Worm (Caenorhabditis elegans) whole organism, L2 larva: ENCODE data around the gene erp-44.3.

Experiments
- C34F6.9 ChIP-seq: fragments of 150-350 bp; optimal IDR thresholded peaks from 2 replicates; lab custom pipeline; 2014; ENCODE audit warnings: missing biosample characterization, missing genetic modification characterization
- F13H6.1 ChIP-seq: sonication (generic microtip); optimal IDR thresholded peaks from 2 replicates; lab custom pipeline; 2016; ENCODE audit warnings: missing genetic modification characterization, missing compliant biosample characterization
- Y55F3AM.14 ChIP-seq: fragments of 200-800 bp; sonication (Bioruptor generic); optimal IDR thresholded peaks from 2 replicates; lab custom pipeline; 2018; ENCODE audit warnings: mild to moderate bottlenecking, missing genetic modification characterization, missing compliant biosample characterization
- alr-1 ChIP-seq: fragments of 150-350 bp; optimal IDR thresholded peaks from 2 replicates; lab custom pipeline; 2014; ENCODE audit warnings: missing biosample characterization, missing genetic modification characterization
- aly-2 ChIP-seq: fragments of 150-350 bp; optimal IDR thresholded peaks from 2 replicates; lab custom pipeline; 2014; ENCODE audit warnings: missing biosample characterization, missing genetic modification characterization
- ama-1 ChIP-seq: fragments of 150-350 bp; optimal IDR thresholded peaks from 2 replicates; lab custom pipeline; 2018; ENCODE audit warnings: inconsistent platforms
- blmp-1 ChIP-seq: sonication (generic microtip); optimal IDR thresholded peaks from 2 replicates; lab custom pipeline; 2017; ENCODE audit warnings: missing genetic modification characterization, mild to moderate bottlenecking, missing compliant biosample characterization, antibody characterized with exemption, moderate library complexity; ENCODE audit not compliant: insufficient read depth
- ceh-16 ChIP-seq: fragments of 150-350 bp; optimal IDR thresholded peaks from 2 replicates; lab custom pipeline; 2014; ENCODE audit warnings: missing biosample characterization, missing genetic modification characterization
- ceh-82 ChIP-seq: fragments of 150-350 bp; optimal IDR thresholded peaks from 2 replicates; lab custom pipeline; 2014; ENCODE audit warnings: missing biosample characterization, missing genetic modification characterization
- dmd-4 ChIP-seq: sonication (generic microtip); optimal IDR thresholded peaks from 2 replicates; lab custom pipeline; 2017; ENCODE audit warnings: missing biosample characterization, missing genetic modification characterization
- egl-27 ChIP-seq: sonication (generic microtip); optimal IDR thresholded peaks from 3 replicates; lab custom pipeline; 2017; ENCODE audit warnings: missing biosample characterization, missing genetic modification reagents, missing genetic modification characterization
- elt-3 ChIP-seq: sonication (generic microtip); optimal IDR thresholded peaks from 2 replicates; lab custom pipeline; 2017; ENCODE audit warnings: missing biosample characterization, missing genetic modification characterization
- fos-1 ChIP-seq: fragments of 150-350 bp; optimal IDR thresholded peaks from 2 replicates; lab custom pipeline; 2014; ENCODE audit warnings: missing biosample characterization, missing genetic modification characterization
- lin-11 ChIP-seq: fragments of 150-350 bp; sonication (generic microtip); optimal IDR thresholded peaks from 2 replicates; lab custom pipeline; 2014; ENCODE audit warnings: missing biosample characterization, missing genetic modification characterization, inconsistent platforms, mixed read lengths
- nhr-10 ChIP-seq: sonication (generic microtip); optimal IDR thresholded peaks from 2 replicates; lab custom pipeline; 2017; ENCODE audit warnings: missing biosample characterization, missing genetic modification characterization
- nhr-11 ChIP-seq: fragments of 150-350 bp; optimal IDR thresholded peaks from 2 replicates; lab custom pipeline; 2014; ENCODE audit warnings: missing biosample characterization, missing genetic modification characterization
- nhr-12 ChIP-seq: fragments of 150-350 bp; optimal IDR thresholded peaks from 2 replicates; lab custom pipeline; 2014; ENCODE audit warnings: missing biosample characterization, missing genetic modification characterization
- nhr-129 ChIP-seq: fragments of 150-350 bp; optimal IDR thresholded peaks from 2 replicates; lab custom pipeline; 2014; ENCODE audit warnings: missing biosample characterization, missing genetic modification characterization
- nhr-21 ChIP-seq: fragments of 150-350 bp; optimal IDR thresholded peaks from 2 replicates; lab custom pipeline; 2014; ENCODE audit warnings: missing biosample characterization, missing genetic modification characterization
- nhr-23 ChIP-seq: fragments of 150-350 bp; optimal IDR thresholded peaks from 2 replicates; lab custom pipeline; 2014; ENCODE audit warnings: missing biosample characterization, missing genetic modification reagents, missing genetic modification characterization
- nhr-237 ChIP-seq: fragments of 150-350 bp; optimal IDR thresholded peaks from 2 replicates; lab custom pipeline; 2014; ENCODE audit warnings: missing biosample characterization, missing genetic modification characterization
- nhr-25 ChIP-seq: fragments of 150-350 bp; sonication (generic microtip); optimal IDR thresholded peaks from 3 replicates; lab custom pipeline; 2014; ENCODE audit warnings: missing biosample characterization, missing genetic modification characterization
- nhr-6 ChIP-seq: fragments of 150-350 bp; optimal IDR thresholded peaks from 2 replicates; lab custom pipeline; 2014; ENCODE audit warnings: missing biosample characterization, missing genetic modification characterization
- nhr-77 ChIP-seq: fragments of 150-350 bp; optimal IDR thresholded peaks from 2 replicates; lab custom pipeline; 2014; ENCODE audit warnings: missing biosample characterization, missing genetic modification characterization
- peb-1 ChIP-seq: fragments of 150-350 bp; optimal IDR thresholded peaks from 2 replicates; lab custom pipeline; 2014; ENCODE audit warnings: missing biosample characterization, missing genetic modification characterization
- sem-4 ChIP-seq: fragments of 150-350 bp; optimal IDR thresholded peaks from 2 replicates; lab custom pipeline; 2014; ENCODE audit warnings: missing biosample characterization, missing genetic modification reagents, missing genetic modification characterization
- skn-1 ChIP-seq: sonication (generic microtip); optimal IDR thresholded peaks from 2 replicates; lab custom pipeline; 2017; ENCODE audit warnings: missing biosample characterization, missing genetic modification characterization
- sma-3 ChIP-seq: sonication (generic microtip); optimal IDR thresholded peaks from 2 replicates; lab custom pipeline; 2016; ENCODE audit warnings: missing genetic modification reagents, missing genetic modification characterization, missing compliant biosample characterization
- sma-9 ChIP-seq, 2 experiments: fragments of 150-350 bp in 1 of 2; sonication (generic microtip) in 1 of 2; optimal IDR thresholded peaks; 2 replicates each; lab custom pipeline; 2014 to 2016; ENCODE audit warnings: missing genetic modification characterization in 2 of 2, mild to moderate bottlenecking in 1 of 2, missing biosample characterization in 1 of 2, missing compliant biosample characterization in 1 of 2, missing genetic modification reagents in 1 of 2, moderate library complexity in 1 of 2
- snpc-4 ChIP-seq: fragments of 150-350 bp; optimal IDR thresholded peaks from 2 replicates; lab custom pipeline; 2014; ENCODE audit warnings: missing biosample characterization, missing genetic modification characterization
- unc-39 ChIP-seq: fragments of 150-350 bp; optimal IDR thresholded peaks from 2 replicates; lab custom pipeline; 2014; ENCODE audit warnings: missing biosample characterization, missing genetic modification characterization
- unc-55 ChIP-seq: fragments of 150-350 bp; sonication (generic microtip); optimal IDR thresholded peaks from 3 replicates; lab custom pipeline; 2014; ENCODE audit warnings: missing biosample characterization, missing genetic modification reagents, missing genetic modification characterization
- zag-1 ChIP-seq: fragments of 150-350 bp; optimal IDR thresholded peaks from 2 replicates; lab custom pipeline; 2014; ENCODE audit warnings: missing biosample characterization, missing genetic modification characterization

erp-44.3 gene

ce11 chrIV:8164515-8164914 lies 42.1 kb downstream of the erp-44.3 start:
- no peak for TF ChIP-seq nhr-25 (tag; lab: Kevin White, UChicago)
- TF ChIP-seq sem-4 (tag; lab: Kevin White, UChicago), result no peak
- no peak for TF ChIP-seq skn-1
- no peak for TF ChIP-seq Y55F3AM.14 (GFP tag; lab: Kevin White, UChicago)
- no peak for TF ChIP-seq nhr-21

- TF ChIP-seq C34F6.9 (tag; lab: Kevin White, UChicago) (no peak), nhr-11 (tag; lab: Kevin White, UChicago) (no peak), nhr-12 (no peak), snpc-4 (tag; lab: Kevin White, UChicago) (no peak), nhr-25 (tag; lab: Kevin White, UChicago) (no peak), nhr-129 (tag; lab: Kevin White, UChicago) (no peak), nhr-6 (tag; lab: Kevin White, UChicago) (no peak), lin-11 (no peak), peb-1 (no peak), nhr-10 (tag; lab: Kevin White, UChicago) (no peak), unc-39 (no peak), elt-3 (no peak), ceh-82 (tag; lab: Kevin White, UChicago) (no peak), ceh-16 (tag; lab: Kevin White, UChicago) (no peak)
These were observed 43.5 kb downstream of the erp-44.3 start, which contains the start of gene B0218.7 for ce11 chrIV:8165950-8166349. TSS of gene B0218.7 (minus strand) at chrIV:8166050.

- no peak for TF ChIP-seq snpc-4 (tag; lab: Kevin White, UChicago)
- no peak for TF ChIP-seq alr-1 (tag; lab: Kevin White, UChicago)
- no peak for TF ChIP-seq nhr-237 (tag; lab: Kevin White, UChicago)
- no peak for TF ChIP-seq ceh-16 (tag; lab: Kevin White, UChicago)
- no peak for TF ChIP-seq unc-55 (GFP tag; lab: Kevin White, UChicago)
- TF ChIP-seq fos-1, result no peak
- no peak for TF ChIP-seq nhr-77 (tag; lab: Kevin White, UChicago)
- no peak for TF ChIP-seq zag-1 (tag; lab: Kevin White, UChicago)
- no peak for TF ChIP-seq nhr-23 (tag; lab: Kevin White, UChicago)
- no peak for TF ChIP-seq ceh-82 (tag; lab: Kevin White, UChicago)
- TF ChIP-seq aly-2 (tag; lab: Kevin White, UChicago), result no peak
- no peak for TF ChIP-seq egl-27 (tag; lab: Kevin White, UChicago)
- no peak for TF ChIP-seq dmd-4 (tag; lab: Kevin White, UChicago)
- no peak for TF ChIP-seq sma-3 (GFP tag; lab: Kevin White, UChicago)
- TF ChIP-seq blmp-1 (tag; lab: Kevin White, UChicago), result no peak
These were observed 46.2 kb downstream of the erp-44.3 start, which contains the start of gene clec-52 for ce11 chrIV:8168660-8169059. TSS of gene clec-52 (minus strand) at chrIV:8168760.

ce11 chrIV:8169674-8170073 lies 47.2 kb downstream of the erp-44.3 start, which contains the start of gene C07G1.15:
TSS of gene C07G1.15 (plus strand) at chrIV:8169974.
- TF ChIP-seq peb-1, result no peak

- TF ChIP-seq sem-4 (tag; lab: Kevin White, UChicago), result peak; percentile 11
- TF ChIP-seq ama-1 (lab: Kevin White, UChicago), result no peak
- no peak for TF ChIP-seq alr-1 (tag; lab: Kevin White, UChicago)
- no peak for TF ChIP-seq nhr-237 (tag; lab: Kevin White, UChicago)
- TF ChIP-seq F13H6.1 (tag; lab: Kevin White, UChicago), result peak; percentile 51
- TF ChIP-seq sma-3 (GFP tag; lab: Kevin White, UChicago), result peak; percentile 17
- peak; percentile 19 for TF ChIP-seq nhr-21
- peak; percentile 20 for TF ChIP-seq blmp-1 (tag; lab: Kevin White, UChicago)
- peak; percentile 19 for TF ChIP-seq sma-9 (GFP tag; optimal IDR thresholded peaks at IDR 0.05; lab: Kevin White, UChicago)
- no peak for TF ChIP-seq sma-9 (tag; optimal IDR thresholded peaks at IDR 0.05; lab: Kevin White, UChicago)
- no peak for TF ChIP-seq nhr-25 (tag; lab: Kevin White, UChicago)
- TF ChIP-seq nhr-11 (tag; lab: Kevin White, UChicago), result no peak
- peak; percentile 31 for TF ChIP-seq fos-1
- peak; percentile 33 for TF ChIP-seq egl-27 (tag; lab: Kevin White, UChicago)
These were observed 47.8 kb downstream of the erp-44.3 start for ce11 chrIV:8170264-8170663.
